Worm (Caenorhabditis elegans): ENCODE data around the gene lgc-36.

ce11 chrV:11223698-11224097 lies 35.1 kb downstream of the lgc-36 start:
- no peak for TF ChIP-seq fkh-10 (GFP tag; optimal IDR thresholded peaks at IDR 0.05)
- TF ChIP-seq hlh-8 (tag; optimal IDR thresholded peaks at IDR 0.05) = no peak
- TF ChIP-seq K09A11.1 (tag; optimal IDR thresholded peaks at IDR 0.05; ENCODE audit: insufficient read depth) = no peak
- TF ChIP-seq pha-4 (tag; optimal IDR thresholded peaks at IDR 0.05) = no peak
- no peak for TF ChIP-seq unc-86 (tag; optimal IDR thresholded peaks at IDR 0.05)
- TF ChIP-seq ceh-2 (tag; optimal IDR thresholded peaks at IDR 0.05) = no peak
- TF ChIP-seq tbx-2 (tag; optimal IDR thresholded peaks at IDR 0.05) = no peak
- no peak for TF ChIP-seq hlh-15 (tag; optimal IDR thresholded peaks at IDR 0.05)
- no peak for TF ChIP-seq ama-1 (optimal IDR thresholded peaks at IDR 0.05)
- no peak for TF ChIP-seq pqm-1 (tag; optimal IDR thresholded peaks at IDR 0.05)
- no peak for TF ChIP-seq nfya-1 (tag; optimal IDR thresholded peaks at IDR 0.05)
- TF ChIP-seq sox-2 (GFP tag; IDR thresholded peaks at IDR 0.05) = no peak
- TF ChIP-seq lin-11 (tag; optimal IDR thresholded peaks at IDR 0.05) = no peak
- TF ChIP-seq T23F11.4 (GFP tag; optimal IDR thresholded peaks at IDR 0.05) = no peak
